Worm (Caenorhabditis elegans): ENCODE results near the gene osta-2.

DNA sequence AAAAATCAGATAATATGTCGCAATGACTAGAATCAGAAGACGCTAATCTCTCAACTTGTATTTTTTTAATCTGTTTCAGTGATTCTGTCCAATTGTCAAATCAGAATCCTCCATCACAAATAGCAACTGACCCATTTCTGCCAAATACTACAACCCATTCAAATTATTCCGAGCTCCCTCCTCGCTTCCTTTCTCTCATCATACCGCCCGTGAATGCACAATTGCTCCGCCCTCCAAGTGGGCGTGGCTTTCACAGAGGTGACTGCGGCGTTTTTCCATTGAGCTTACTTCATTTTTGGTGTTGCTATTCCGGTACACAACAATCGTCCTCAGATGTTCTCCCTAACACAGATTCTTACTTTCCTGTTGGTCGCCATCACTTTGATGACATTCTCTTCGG, 26.8 kb upstream of the osta-2 start, which contains the start of gene flp-27:
- no peak for TF ChIP-seq ceh-90 (tag; optimal IDR thresholded peaks at IDR 0.05)
- TF ChIP-seq aly-2 (tag; optimal IDR thresholded peaks at IDR 0.05), result no peak
- no peak for TF ChIP-seq nhr-76 (tag; optimal IDR thresholded peaks at IDR 0.05)
- TF ChIP-seq unc-62 (GFP tag; optimal IDR thresholded peaks at IDR 0.05), result no peak
- TF ChIP-seq ces-1 (GFP tag; optimal IDR thresholded peaks at IDR 0.05), result no peak
- no peak for TF ChIP-seq grh-1 (GFP tag; IDR thresholded peaks at IDR 0.05)
